Fruit fly (Drosophila melanogaster): ENCODE results near the gene Gbeta5.

Gene Gbeta5

DNA sequence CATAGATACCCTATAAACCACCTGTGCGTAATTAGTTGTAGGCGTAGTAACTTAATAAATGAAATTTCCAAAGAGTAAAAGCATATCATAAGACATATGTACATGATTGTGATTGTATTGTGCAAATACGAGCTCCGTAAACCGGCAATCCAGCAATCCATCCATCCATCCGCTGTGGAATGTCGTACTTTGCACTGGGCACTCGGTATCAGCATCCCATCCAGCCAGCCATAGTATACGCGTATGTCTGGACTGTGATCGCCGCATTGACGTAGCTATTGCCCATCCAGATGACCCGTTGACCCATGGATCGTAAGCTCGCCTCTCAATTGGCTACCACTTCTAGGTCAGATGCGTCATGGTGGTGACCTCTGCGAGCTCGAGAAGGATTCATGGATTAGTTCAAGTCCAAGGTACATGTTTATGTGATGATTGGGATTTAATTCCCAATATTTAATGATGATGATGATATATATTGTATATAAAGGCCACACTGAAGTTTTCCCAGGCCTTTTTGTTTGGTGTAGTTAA, 6.9 kb upstream of the Gbeta5 start:
- no peak for TF ChIP-seq CG11294 (GFP tag; IDR thresholded peaks at IDR 0.05)
- no peak for TF ChIP-seq Eip75B (GFP tag; optimal IDR thresholded peaks at IDR 0.05)
- TF ChIP-seq CG9139 (GFP tag; optimal IDR thresholded peaks at IDR 0.05), result peak; percentile 81
- TF ChIP-seq Eip78C (GFP tag), result peak; percentile 40
- TF ChIP-seq Hr39 (GFP tag; optimal IDR thresholded peaks at IDR 0.05), result no peak
- no peak for TF ChIP-seq Smox (GFP tag; optimal IDR thresholded peaks at IDR 0.05)
- TF ChIP-seq Lpt (GFP tag; optimal IDR thresholded peaks at IDR 0.05), result no peak
- TF ChIP-seq Sox102F (GFP tag; optimal IDR thresholded peaks at IDR 0.05), result no peak
- no peak for TF ChIP-seq Ets21C (GFP tag; optimal IDR thresholded peaks at IDR 0.05)
- peak; percentile 49 for TF ChIP-seq CG16779 (tag; optimal IDR thresholded peaks at IDR 0.05)
- TF ChIP-seq CG10669 (GFP tag; optimal IDR thresholded peaks at IDR 0.05), result peak; percentile 6
- no peak for TF ChIP-seq achi (GFP tag; optimal IDR thresholded peaks at IDR 0.05)
- TF ChIP-seq fd85E (GFP tag; optimal IDR thresholded peaks at IDR 0.05), result no peak
- TF ChIP-seq CG8632 (GFP tag; optimal IDR thresholded peaks at IDR 0.05), result no peak
- TF ChIP-seq CG7368 (GFP tag; optimal IDR thresholded peaks at IDR 0.05), result no peak
- no peak for TF ChIP-seq Ets96B (tag; optimal IDR thresholded peaks at IDR 0.05)
- no peak for TF ChIP-seq pdm3 (GFP tag; optimal IDR thresholded peaks at IDR 0.05)
- TF ChIP-seq CG6792 (GFP tag; optimal IDR thresholded peaks at IDR 0.05), result no peak
- TF ChIP-seq CG8319 (GFP tag; optimal IDR thresholded peaks at IDR 0.05), result no peak
- no peak for TF ChIP-seq fkh (GFP tag; optimal IDR thresholded peaks at IDR 0.05)
- no peak for TF ChIP-seq OdsH (GFP tag; optimal IDR thresholded peaks at IDR 0.05)
- no peak for TF ChIP-seq CG31627 (GFP tag; optimal IDR thresholded peaks at IDR 0.05)
- TF ChIP-seq fd59A (GFP tag; optimal IDR thresholded peaks at IDR 0.05), result no peak
- no peak for TF ChIP-seq Blimp-1 (GFP tag; optimal IDR thresholded peaks at IDR 0.05)
- no peak for TF ChIP-seq CG6163 (GFP tag; IDR thresholded peaks at IDR 0.05)
- peak; percentile 82 for TF ChIP-seq CG6276 (GFP tag; optimal IDR thresholded peaks at IDR 0.05)
- TF ChIP-seq CG32006 (GFP tag; optimal IDR thresholded peaks at IDR 0.05), result no peak
- peak; percentile 28 for TF ChIP-seq dsx (GFP tag; optimal IDR thresholded peaks at IDR 0.05; ENCODE audit: poor library complexity, severe bottlenecking)
- TF ChIP-seq eg (GFP tag; IDR thresholded peaks at IDR 0.05), result peak; percentile 24; the same call in 1 of the 3 replicates
- TF ChIP-seq Eip93F (GFP tag; optimal IDR thresholded peaks at IDR 0.05), result no peak
- peak; percentile 21 for TF ChIP-seq CG3919 (GFP tag; optimal IDR thresholded peaks at IDR 0.05)
- no peak for TF ChIP-seq CG11762 (GFP tag; optimal IDR thresholded peaks at IDR 0.05; ENCODE audit: insufficient read depth)
- TF ChIP-seq esn (GFP tag; optimal IDR thresholded peaks at IDR 0.05), result no peak
- no peak for TF ChIP-seq acj6 (GFP tag; optimal IDR thresholded peaks at IDR 0.05)
- TF ChIP-seq CG3032 (tag; optimal IDR thresholded peaks at IDR 0.05), result no peak
- peak; percentile 48 for TF ChIP-seq spab (GFP tag; optimal IDR thresholded peaks at IDR 0.05)
- TF ChIP-seq salr (GFP tag; optimal IDR thresholded peaks at IDR 0.05), result peak in 1 of 2 experiments; percentile 4
- peak; percentile 81 for TF ChIP-seq CG6808 (GFP tag; optimal IDR thresholded peaks at IDR 0.05)
- TF ChIP-seq Sox14 (GFP tag; optimal IDR thresholded peaks at IDR 0.05), result no peak
- TF ChIP-seq ss (GFP tag; optimal IDR thresholded peaks at IDR 0.05), result peak; percentile 85 to 87
- peak; percentile 36 for TF ChIP-seq net (GFP tag; optimal IDR thresholded peaks at IDR 0.05)
- no peak for TF ChIP-seq Gug (GFP tag; IDR thresholded peaks at IDR 0.05)
- TF ChIP-seq cyc (GFP tag; optimal IDR thresholded peaks at IDR 0.05), result no peak
- TF ChIP-seq topi (GFP tag; optimal IDR thresholded peaks at IDR 0.05), result no peak
- peak; percentile 60 for TF ChIP-seq CG6854 (GFP tag; optimal IDR thresholded peaks at IDR 0.05)
- TF ChIP-seq CG1621 (tag; optimal IDR thresholded peaks at IDR 0.05), result peak; percentile 56
- TF ChIP-seq CG8119 (GFP tag; IDR thresholded peaks at IDR 0.05), result peak; percentile 41; the same call in 1 of the 3 replicates
- no peak for TF ChIP-seq lz (GFP tag; optimal IDR thresholded peaks at IDR 0.05)
- TF ChIP-seq CG4318 (GFP tag; optimal IDR thresholded peaks at IDR 0.05), result no peak
- TF ChIP-seq Sox15 (GFP tag; optimal IDR thresholded peaks at IDR 0.05), result no peak
- TF ChIP-seq CG15336 (GFP tag; IDR thresholded peaks at IDR 0.05), result peak; percentile 55; the same call in 1 of the 2 replicates
- TF ChIP-seq vri (GFP tag; optimal IDR thresholded peaks at IDR 0.05), result no peak
